Worm (Caenorhabditis elegans) whole organism, L4 larva: ENCODE results near the gene AH10.2.

Experiments
- D1046.2 ChIP-seq: fragments of 200-800 bp; sonication (Bioruptor generic); IDR thresholded peaks from 2 replicates; pipeline ENCODE4 v1.3.6; 2022; ENCODE audit warnings: missing genetic modification characterization, missing compliant biosample characterization
- T20F7.1 ChIP-seq: fragments of 200-800 bp; sonication (Bioruptor generic); optimal IDR thresholded peaks from 2 replicates; lab custom pipeline; 2018; ENCODE audit warnings: mild to moderate bottlenecking, missing genetic modification characterization, missing compliant biosample characterization
- ceh-28 ChIP-seq: fragments of 150-350 bp; optimal IDR thresholded peaks from 2 replicates; lab custom pipeline; 2014; ENCODE audit warnings: missing biosample characterization, missing genetic modification reagents, missing genetic modification characterization
- ceh-44 ChIP-seq: fragments of 200-800 bp; sonication (Bioruptor generic); IDR thresholded peaks from 2 replicates; pipeline ENCODE4 v1.3.6; 2022; ENCODE audit warnings: missing genetic modification reagents, missing genetic modification characterization, missing compliant biosample characterization
- daf-16 ChIP-seq, 3 experiments: sonication (generic microtip); optimal IDR thresholded peaks; 2 replicates each; lab custom pipeline; 2016 to 2017; ENCODE audit warnings: missing genetic modification characterization in 3 of 3, missing genetic modification reagents in 3 of 3, mild to moderate bottlenecking in 2 of 3, missing compliant biosample characterization in 2 of 3, missing biosample characterization in 1 of 3, moderate library complexity in 1 of 3
- dmd-6 ChIP-seq: fragments of 200-800 bp; sonication (Bioruptor generic); IDR thresholded peaks from 2 replicates; pipeline ENCODE4 v1.3.6; 2022; ENCODE audit warnings: missing genetic modification reagents, missing genetic modification characterization, missing compliant biosample characterization
- dmd-8 ChIP-seq: fragments of 200-800 bp; sonication (Bioruptor generic); IDR thresholded peaks from 2 replicates; pipeline ENCODE4 v1.3.6; 2022; ENCODE audit warnings: missing genetic modification characterization, missing compliant biosample characterization
- dmd-9 ChIP-seq: fragments of 200-800 bp; sonication (Bioruptor generic); IDR thresholded peaks from 2 replicates; pipeline ENCODE4 v1.3.6; 2022; ENCODE audit warnings: missing genetic modification reagents, missing genetic modification characterization, missing compliant biosample characterization
- dve-1 ChIP-seq: sonication (generic microtip); optimal IDR thresholded peaks from 2 replicates; lab custom pipeline; 2017; ENCODE audit warnings: antibody characterized with exemption, mild to moderate bottlenecking, missing genetic modification characterization, missing compliant biosample characterization; ENCODE audit not compliant: insufficient read depth
- egl-27 ChIP-seq: sonication (generic microtip); optimal IDR thresholded peaks from 3 replicates; lab custom pipeline; 2017; ENCODE audit warnings: missing biosample characterization, missing genetic modification reagents, missing genetic modification characterization
- egl-43 ChIP-seq: fragments of 200-800 bp; sonication (Bioruptor generic); IDR thresholded peaks from 2 replicates; pipeline ENCODE4 v1.3.6; 2022; ENCODE audit warnings: missing genetic modification reagents, missing genetic modification characterization, missing compliant biosample characterization
- fos-1 ChIP-seq: fragments of 150-350 bp; optimal IDR thresholded peaks from 2 replicates; lab custom pipeline; 2014; ENCODE audit warnings: missing biosample characterization, missing genetic modification characterization
- gei-8 ChIP-seq: fragments of 200-800 bp; sonication (Bioruptor generic); optimal IDR thresholded peaks from 2 replicates; lab custom pipeline; 2018; ENCODE audit warnings: mild to moderate bottlenecking, missing genetic modification characterization, missing compliant biosample characterization
- hlh-11 ChIP-seq: fragments of 200-800 bp; sonication (Bioruptor generic); optimal IDR thresholded peaks from 2 replicates; lab custom pipeline; 2018; ENCODE audit warnings: mild to moderate bottlenecking, missing genetic modification characterization, missing compliant biosample characterization
- hlh-30 ChIP-seq: sonication (generic microtip); optimal IDR thresholded peaks from 2 replicates; lab custom pipeline; 2017; ENCODE audit warnings: antibody characterized with exemption, mild to moderate bottlenecking, missing genetic modification characterization, missing compliant biosample characterization; ENCODE audit not compliant: insufficient read depth
- hmg-1.1 ChIP-seq: fragments of 200-800 bp; sonication (Bioruptor generic); IDR thresholded peaks from 2 replicates; pipeline ENCODE4 v1.3.6; 2022; ENCODE audit warnings: missing genetic modification reagents, missing genetic modification characterization, missing compliant biosample characterization
- jun-1 ChIP-seq: fragments of 150-350 bp; optimal IDR thresholded peaks from 2 replicates; lab custom pipeline; 2014; ENCODE audit warnings: missing biosample characterization, missing genetic modification reagents, missing genetic modification characterization
- madf-9 ChIP-seq: fragments of 200-800 bp; sonication (Bioruptor generic); conservative IDR thresholded peaks from 2 replicates; pipeline ENCODE4 v1.3.6; 2022; ENCODE audit warnings: missing genetic modification reagents, missing genetic modification characterization, missing compliant biosample characterization
- mdt-29 ChIP-seq: fragments of 200-800 bp; sonication (Bioruptor generic); IDR thresholded peaks from 2 replicates; pipeline ENCODE4 v1.3.6; 2022; ENCODE audit warnings: missing genetic modification reagents, missing genetic modification characterization, missing compliant biosample characterization
- mxl-2 ChIP-seq: fragments of 200-800 bp; sonication (Bioruptor generic); conservative IDR thresholded peaks from 2 replicates; pipeline ENCODE4 v1.3.6; 2022; ENCODE audit warnings: missing genetic modification reagents, missing genetic modification characterization, missing compliant biosample characterization
- nhr-11 ChIP-seq: fragments of 150-350 bp; optimal IDR thresholded peaks from 2 replicates; lab custom pipeline; 2014; ENCODE audit warnings: missing biosample characterization, missing genetic modification characterization
- nhr-28 ChIP-seq: fragments of 150-350 bp; optimal IDR thresholded peaks from 2 replicates; lab custom pipeline; 2014; ENCODE audit warnings: missing biosample characterization, missing genetic modification characterization
- nhr-77 ChIP-seq: fragments of 150-350 bp; optimal IDR thresholded peaks from 2 replicates; lab custom pipeline; 2014; ENCODE audit warnings: missing biosample characterization, missing genetic modification characterization
- pqm-1 ChIP-seq: sonication (generic microtip); optimal IDR thresholded peaks from 2 replicates; lab custom pipeline; 2017; ENCODE audit warnings: missing biosample characterization, missing genetic modification characterization
- rbr-2 ChIP-seq: sonication (generic microtip); optimal IDR thresholded peaks from 2 replicates; lab custom pipeline; 2016; ENCODE audit warnings: missing genotype, missing genetic modification characterization, missing compliant biosample characterization
- saeg-2 ChIP-seq: fragments of 200-800 bp; sonication (Bioruptor generic); IDR thresholded peaks from 2 replicates; pipeline ENCODE4 v1.3.6; 2022; ENCODE audit warnings: missing genetic modification reagents, missing genetic modification characterization, missing compliant biosample characterization
- set-16 ChIP-seq: fragments of 200-800 bp; sonication (Bioruptor generic); IDR thresholded peaks from 2 replicates; pipeline ENCODE4 v1.3.6; 2022; ENCODE audit warnings: missing genetic modification reagents, missing genetic modification characterization, missing compliant biosample characterization
- snpc-4 ChIP-seq: fragments of 150-350 bp; optimal IDR thresholded peaks from 2 replicates; lab custom pipeline; 2014; ENCODE audit warnings: missing biosample characterization, missing genetic modification characterization
- spr-3 ChIP-seq: fragments of 200-800 bp; sonication (Bioruptor generic); optimal IDR thresholded peaks from 2 replicates; lab custom pipeline; 2018; ENCODE audit warnings: mild to moderate bottlenecking, missing genetic modification characterization, missing compliant biosample characterization
- unc-62 ChIP-seq, 3 experiments: fragments of 150-350 bp in 1 of 3; sonication (generic microtip); optimal IDR thresholded peaks in 2 of 3; peaks in 1 of 3; 1 replicate in 1 of 3; 2 replicates in 2 of 3; lab custom pipeline; 2014 to 2017; ENCODE audit warnings: missing biosample characterization in 3 of 3, missing genetic modification characterization in 3 of 3, missing genetic modification reagents in 3 of 3, missing genotype in 1 of 3
- zip-11 ChIP-seq: fragments of 200-800 bp; sonication (Bioruptor generic); IDR thresholded peaks from 2 replicates; pipeline ENCODE4 v1.3.6; 2022; ENCODE audit warnings: missing genetic modification characterization, missing compliant biosample characterization
- zip-2 ChIP-seq: fragments of 150-350 bp; optimal IDR thresholded peaks from 2 replicates; lab custom pipeline; 2014; ENCODE audit warnings: missing biosample characterization, missing genetic modification characterization
- ztf-7 ChIP-seq: fragments of 150-350 bp; optimal IDR thresholded peaks from 2 replicates; lab custom pipeline; 2014; ENCODE audit warnings: missing biosample characterization, missing genetic modification characterization

Gene AH10.2

ce11 chrV:14149125-14149524, 7.4 kb upstream of the AH10.2 start:
- TF ChIP-seq unc-62 (GFP tag; optimal IDR thresholded peaks at IDR 0.05 in 1 of 2; lab: Kevin White, UChicago), result peak in 1 of 2 experiments; percentile 65
- TF ChIP-seq unc-62 (tag; optimal IDR thresholded peaks at IDR 0.05; lab: Kevin White, UChicago), result no peak
- TF ChIP-seq dmd-9 (GFP tag; lab: Robert Waterston, UW), result no peak

- TF ChIP-seq dmd-6 (no peak), unc-62 (GFP tag; optimal IDR thresholded peaks at IDR 0.05 in 1 of 2; lab: Kevin White, UChicago) (peak in 1 of 2 experiments; percentile 57), unc-62 (tag; optimal IDR thresholded peaks at IDR 0.05; lab: Kevin White, UChicago) (no peak), nhr-28 (peak; percentile 2)
Measured at ce11 chrV:14150966-14151365, 5.6 kb upstream of the AH10.2 start.

DNA sequence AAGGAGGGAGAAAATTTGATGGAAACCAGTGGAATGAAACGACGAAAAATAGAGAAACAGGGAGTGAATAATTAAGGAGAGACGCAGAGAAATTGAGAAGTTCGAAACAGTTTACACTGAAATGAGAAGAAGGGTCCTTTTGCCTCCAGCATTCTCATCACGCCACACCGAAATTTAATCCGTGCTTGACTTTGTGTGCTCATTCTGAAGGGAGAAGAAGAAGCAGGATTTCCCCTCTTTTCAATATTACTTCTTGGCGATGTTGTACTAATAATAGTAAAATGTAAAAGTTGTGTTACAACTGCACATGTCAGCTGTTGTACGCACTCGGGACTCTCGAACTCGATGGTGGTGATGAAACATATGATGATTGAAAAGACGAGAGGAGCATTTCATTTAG, 3.0 kb upstream of the AH10.2 start:
- TF ChIP-seq fos-1 (tag; lab: Kevin White, UChicago) (no peak), nhr-11 (tag; lab: Kevin White, UChicago) (peak; percentile 19), snpc-4 (tag; lab: Kevin White, UChicago) (no peak), madf-9 (GFP tag; lab: Robert Waterston, UW) (no peak), egl-27 (tag; lab: Kevin White, UChicago) (no peak), mxl-2 (no peak), set-16 (GFP tag; lab: Robert Waterston, UW) (no peak), D1046.2 (GFP tag; lab: Robert Waterston, UW) (no peak), egl-43 (GFP tag; lab: Robert Waterston, UW) (no peak), ceh-28 (no peak), dmd-8 (GFP tag; lab: Robert Waterston, UW) (no peak), pqm-1 (tag; lab: Kevin White, UChicago) (no peak), hlh-11 (peak; percentile 14), spr-3 (no peak), saeg-2 (GFP tag; lab: Robert Waterston, UW) (no peak), nhr-77 (tag; lab: Kevin White, UChicago) (no peak), jun-1 (tag; lab: Kevin White, UChicago) (no peak), zip-2 (tag; lab: Kevin White, UChicago) (no peak)
- TF ChIP-seq, all 104 proteins: peak for 2

DNA sequence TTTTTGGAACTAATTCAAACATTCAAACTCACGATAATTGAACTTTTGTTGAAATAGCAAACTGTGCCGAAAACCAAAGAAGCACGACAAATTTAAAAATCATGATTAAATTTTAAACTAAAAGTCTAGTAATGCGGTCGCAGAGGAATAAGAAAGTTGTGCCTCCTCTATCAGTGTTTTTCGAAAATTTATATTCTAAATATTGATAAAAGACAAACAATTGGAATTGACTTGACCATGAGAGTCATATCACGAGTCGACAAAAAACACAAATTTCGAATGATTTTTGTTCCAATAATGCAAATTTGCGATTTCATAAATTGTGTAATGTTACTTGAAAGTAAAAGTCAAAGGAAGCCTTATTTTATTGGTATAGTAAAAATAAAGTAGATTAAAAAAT, 4.1 kb downstream of the AH10.2 start, which contains the start of gene cest-1.2:
Gene cest-1.2 (minus strand): TSS at position 165 of the 400 bp plus-strand sequence.
- no peak for TF ChIP-seq mdt-29
- peak; percentile 10 for TF ChIP-seq nhr-77 (tag; lab: Kevin White, UChicago)
- peak; percentile 12 for TF ChIP-seq dve-1
- peak; percentile 48 for TF ChIP-seq pqm-1 (tag; lab: Kevin White, UChicago)
- peak; percentile 1 for TF ChIP-seq hlh-30 (tag; lab: Kevin White, UChicago)
- no peak for TF ChIP-seq daf-16 (GFP tag; optimal IDR thresholded peaks at IDR 0.05; lab: Kevin White, UChicago)
- peak; percentile 66 for TF ChIP-seq daf-16 (tag; optimal IDR thresholded peaks at IDR 0.05; lab: Kevin White, UChicago)
- TF ChIP-seq zip-2 (tag; lab: Kevin White, UChicago), result no peak
- peak; percentile 59 for TF ChIP-seq nhr-28
- TF ChIP-seq dmd-6, result 0 out of 2 replicates have a peak, but pooled peaks have one; percentile 17

DNA sequence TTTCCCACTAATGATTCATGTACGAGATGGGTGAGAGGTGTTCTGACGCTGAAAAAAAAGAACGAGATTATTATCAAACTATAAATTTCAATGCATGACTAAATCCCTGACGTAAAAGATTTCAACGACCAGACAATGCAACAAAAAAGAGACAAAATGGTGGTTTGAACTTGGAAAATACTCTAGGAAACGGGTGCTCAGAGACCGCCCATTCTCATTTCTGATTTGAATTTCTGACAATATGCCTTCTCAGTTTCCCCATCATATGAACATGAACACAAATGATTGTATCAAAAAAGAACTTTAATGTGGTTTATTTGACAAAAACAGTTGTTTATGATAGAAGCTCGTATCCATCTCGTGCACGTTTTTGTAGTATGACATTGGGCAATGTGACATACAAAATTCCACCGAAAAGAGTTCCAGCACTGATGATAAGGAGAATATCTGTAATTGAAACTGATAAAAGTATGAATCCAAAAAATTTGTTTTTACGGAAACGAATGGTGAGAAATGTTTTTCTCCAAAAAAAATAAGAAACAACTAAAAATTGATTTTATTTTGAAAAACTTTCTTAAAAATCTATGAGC, 6.5 kb downstream of the AH10.2 start, which contains the start of gene srd-26:
Gene srd-26 (minus strand): TSS at position 51 of the 590 bp plus-strand sequence.
- TF ChIP-seq rbr-2 (no peak), daf-16 (GFP tag; optimal IDR thresholded peaks at IDR 0.05; lab: Kevin White, UChicago) (no peak), daf-16 (tag; optimal IDR thresholded peaks at IDR 0.05; lab: Kevin White, UChicago) (peak; percentile 33), nhr-28 (peak; percentile 65), saeg-2 (GFP tag; lab: Robert Waterston, UW) (no peak), nhr-11 (tag; lab: Kevin White, UChicago) (no peak), dve-1 (peak; percentile 58), dmd-6 (no peak), set-16 (GFP tag; lab: Robert Waterston, UW) (no peak), zip-11 (GFP tag; lab: Robert Waterston, UW) (no peak), ztf-7 (tag; lab: Kevin White, UChicago) (no peak), gei-8 (GFP tag; lab: Kevin White, UChicago) (no peak), T20F7.1 (GFP tag; lab: Kevin White, UChicago) (no peak), hmg-1.1 (GFP tag; lab: Robert Waterston, UW) (no peak), ceh-44 (no peak)
